Worm (Caenorhabditis elegans) whole organism, midembryonic: Measurements from ENCODE around the gene ops-1.

Experiments used
- T22C8.4 ChIP-seq: fragments of 200-800 bp; sonication (Bioruptor generic); IDR thresholded peaks from 2 replicates; pipeline ENCODE4 v1.3.6; 2022; ENCODE audit warnings: missing genetic modification characterization, missing compliant biosample characterization
- cog-1 ChIP-seq: sonication (generic microtip); optimal IDR thresholded peaks from 2 replicates; lab custom pipeline; 2016; ENCODE audit warnings: missing genetic modification characterization, missing compliant biosample characterization
- flt-1 ChIP-seq: fragments of 200-800 bp; sonication (Bioruptor generic); IDR thresholded peaks from 2 replicates; pipeline ENCODE4 v1.3.6; 2022; ENCODE audit warnings: missing genetic modification characterization, missing compliant biosample characterization
- klf-2 ChIP-seq: fragments of 200-800 bp; sonication (Bioruptor generic); conservative IDR thresholded peaks from 2 replicates; pipeline ENCODE4 v1.3.6; 2022; ENCODE audit warnings: missing genetic modification reagents, missing genetic modification characterization, missing compliant biosample characterization
- ref-1 ChIP-seq: fragments of 200-800 bp; sonication (Bioruptor generic); conservative IDR thresholded peaks from 2 replicates; pipeline ENCODE4 v1.3.6; 2022; ENCODE audit warnings: missing genetic modification reagents, missing genetic modification characterization, missing compliant biosample characterization
- tab-1 ChIP-seq: fragments of 200-800 bp; sonication (Bioruptor generic); IDR thresholded peaks from 2 replicates; pipeline ENCODE4 v1.3.6; 2022; ENCODE audit warnings: missing genetic modification characterization, missing compliant biosample characterization
- ztf-23 ChIP-seq: fragments of 200-800 bp; sonication (Bioruptor generic); IDR thresholded peaks from 2 replicates; pipeline ENCODE4 v1.3.6; 2022; ENCODE audit warnings: missing genetic modification reagents, missing genetic modification characterization, missing compliant biosample characterization
- ztf-29 ChIP-seq: fragments of 200-800 bp; sonication (Bioruptor generic); IDR thresholded peaks from 2 replicates; pipeline ENCODE4 v1.3.6; 2022; ENCODE audit warnings: missing genetic modification reagents, missing genetic modification characterization, missing compliant biosample characterization

DNA sequence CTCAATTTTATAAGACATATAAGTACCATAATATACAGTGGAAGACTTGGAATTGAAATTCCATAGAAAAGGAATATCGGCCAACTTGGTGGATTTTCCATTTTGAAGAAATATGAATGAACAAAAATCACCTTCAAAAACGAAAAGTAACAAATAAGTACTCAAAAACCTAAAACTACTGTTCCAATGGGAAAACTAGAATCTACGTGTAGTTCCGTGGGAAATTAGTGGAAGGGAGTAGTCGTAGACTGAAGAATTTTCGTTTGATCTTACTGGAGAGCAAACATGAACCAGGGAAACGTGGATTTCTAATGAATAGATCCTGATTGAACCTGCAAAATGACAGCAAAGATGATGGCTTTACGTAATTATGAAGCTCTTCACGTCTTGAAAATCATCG is 12.3 kb downstream of the ops-1 start, which contains the start of gene srv-31:
- TF ChIP-seq T22C8.4 (no peak), tab-1 (GFP tag; lab: Robert Waterston, UW) (no peak), klf-2 (GFP tag; lab: Robert Waterston, UW) (no peak), flt-1 (GFP tag; lab: Robert Waterston, UW) (no peak), ztf-23 (no peak), cog-1 (tag; lab: Kevin White, UChicago) (no peak), ref-1 (no peak), ztf-29 (GFP tag; lab: Robert Waterston, UW) (no peak)
